Worm (Caenorhabditis elegans) whole organism, young adult: ENCODE results near the gene str-9.

Experiments used
- B0035.1 ChIP-seq: sonication (generic microtip); optimal IDR thresholded peaks from 2 replicates; lab custom pipeline; 2016; ENCODE audit warnings: missing genetic modification characterization, mild to moderate bottlenecking, missing compliant biosample characterization, missing genotype, missing genetic modification reagents
- athp-1 ChIP-seq: sonication (generic microtip); optimal IDR thresholded peaks from 2 replicates; lab custom pipeline; 2017; ENCODE audit warnings: mild to moderate bottlenecking, missing genetic modification characterization, missing compliant biosample characterization
- bed-1 ChIP-seq: fragments of 200-800 bp; sonication (Bioruptor generic); IDR thresholded peaks from 2 replicates; pipeline ENCODE4 v1.3.6; 2022; ENCODE audit warnings: missing genetic modification reagents, missing genetic modification characterization, missing compliant biosample characterization
- ceh-40 ChIP-seq: fragments of 200-800 bp; sonication (Bioruptor generic); IDR thresholded peaks from 2 replicates; pipeline ENCODE4 v1.3.6; 2022; ENCODE audit warnings: missing genetic modification characterization, missing compliant biosample characterization
- chd-7 ChIP-seq: sonication (generic microtip); optimal IDR thresholded peaks from 2 replicates; lab custom pipeline; 2016; ENCODE audit warnings: mild to moderate bottlenecking, missing genetic modification characterization, moderate library complexity, missing compliant biosample characterization
- lsl-1 ChIP-seq: fragments of 200-800 bp; sonication (Bioruptor generic); optimal IDR thresholded peaks from 2 replicates; lab custom pipeline; 2018; ENCODE audit warnings: mild to moderate bottlenecking, missing genetic modification characterization, moderate library complexity, missing compliant biosample characterization
- mxl-1 ChIP-seq: sonication (generic microtip); optimal IDR thresholded peaks from 2 replicates; lab custom pipeline; 2016; ENCODE audit warnings: missing genetic modification characterization, missing compliant biosample characterization
- nfya-1 ChIP-seq: sonication (generic microtip); optimal IDR thresholded peaks from 2 replicates; lab custom pipeline; 2017; ENCODE audit warnings: antibody characterized with exemption, missing compliant biosample characterization, missing genetic modification characterization, borderline replicate concordance; ENCODE audit not compliant: insufficient read depth
- nhr-120 ChIP-seq: fragments of 200-800 bp; sonication (Bioruptor generic); IDR thresholded peaks from 2 replicates; pipeline ENCODE4 v1.3.6; 2022; ENCODE audit warnings: missing genetic modification characterization, missing compliant biosample characterization
- repo-1 ChIP-seq: sonication (generic microtip); optimal IDR thresholded peaks from 2 replicates; lab custom pipeline; 2017; ENCODE audit warnings: mild to moderate bottlenecking, missing genetic modification characterization, missing compliant biosample characterization
- snpc-4 ChIP-seq, 5 experiments: fragments of 150-350 bp in 1 of 5; sonication (generic microtip) in 4 of 5; optimal IDR thresholded peaks; 2 replicates each; lab custom pipeline; 2014 to 2018; ENCODE audit warnings: missing genetic modification characterization in 5 of 5, missing biosample characterization in 3 of 5, antibody characterized with exemption in 2 of 5, mild to moderate bottlenecking in 2 of 5, missing compliant biosample characterization in 2 of 5, missing genotype in 2 of 5, moderate library complexity in 2 of 5, missing genetic modification reagents in 1 of 5
- sptf-2 ChIP-seq: fragments of 200-800 bp; sonication (Bioruptor generic); optimal IDR thresholded peaks from 2 replicates; lab custom pipeline; 2018; ENCODE audit warnings: mild to moderate bottlenecking, missing genetic modification characterization, missing compliant biosample characterization

ce11 chrV:15741851-15742250, 16.7 kb upstream of the str-9 start, which contains the start of gene str-18:
- TF ChIP-seq chd-7 (tag; lab: Kevin White, UChicago) (no peak), B0035.1 (tag; lab: Kevin White, UChicago) (no peak), sptf-2 (GFP tag; lab: Kevin White, UChicago) (no peak), ceh-40 (GFP tag; lab: Robert Waterston, UW) (no peak), nhr-120 (GFP tag; lab: Robert Waterston, UW) (no peak), snpc-4 (GFP tag; optimal IDR thresholded peaks at IDR 0.05; lab: Kevin White, UChicago) (no peak), snpc-4 (tag; optimal IDR thresholded peaks at IDR 0.05; lab: Kevin White, UChicago) (no peak), mxl-1 (no peak), bed-1 (GFP tag; lab: Robert Waterston, UW) (no peak), lsl-1 (GFP tag; lab: Kevin White, UChicago) (no peak), nfya-1 (tag; lab: Kevin White, UChicago) (no peak), athp-1 (no peak), repo-1 (tag; lab: Kevin White, UChicago) (no peak)
